Worm (Caenorhabditis elegans) whole organism, late embryonic: Measurements from ENCODE around the gene srx-102.
A peak's percentile ranks its signal among the peaks of the same experiment; 100 is the strongest.

Experiments used
- K02D7.2 ChIP-seq: sonication (generic microtip); optimal IDR thresholded peaks from 2 replicates; lab custom pipeline; 2017; ENCODE audit warnings: mild to moderate bottlenecking, missing genetic modification characterization, missing compliant biosample characterization
- K09A11.1 ChIP-seq: sonication (generic microtip); optimal IDR thresholded peaks from 2 replicates; lab custom pipeline; 2017; ENCODE audit warnings: antibody characterized with exemption, mild to moderate bottlenecking, missing genetic modification characterization, missing compliant biosample characterization; ENCODE audit not compliant: insufficient read depth
- Y22D7AL.16 ChIP-seq: sonication (generic microtip); optimal IDR thresholded peaks from 2 replicates; lab custom pipeline; 2016; ENCODE audit warnings: missing genetic modification characterization, missing compliant biosample characterization
- ahr-1 ChIP-seq: sonication (generic microtip); optimal IDR thresholded peaks from 2 replicates; lab custom pipeline; 2016; ENCODE audit warnings: missing genetic modification characterization, missing compliant biosample characterization
- ama-1 ChIP-seq: fragments of 150-350 bp; optimal IDR thresholded peaks from 2 replicates; lab custom pipeline; 2014
- ceh-18 ChIP-seq: sonication (generic microtip); optimal IDR thresholded peaks from 2 replicates; lab custom pipeline; 2016; ENCODE audit warnings: missing genetic modification characterization, missing compliant biosample characterization
- ceh-19 ChIP-seq: fragments of 200-800 bp; sonication (Bioruptor generic); optimal IDR thresholded peaks from 2 replicates; lab custom pipeline; 2018; ENCODE audit warnings: mild to moderate bottlenecking, missing genetic modification characterization, missing compliant biosample characterization
- ceh-2 ChIP-seq: sonication (generic microtip); optimal IDR thresholded peaks from 2 replicates; lab custom pipeline; 2016; ENCODE audit warnings: missing genotype, missing genetic modification characterization, missing compliant biosample characterization
- ceh-22 ChIP-seq: sonication (generic microtip); optimal IDR thresholded peaks from 2 replicates; lab custom pipeline; 2017; ENCODE audit warnings: missing biosample characterization, missing genetic modification characterization
- ceh-24 ChIP-seq: sonication (generic microtip); optimal IDR thresholded peaks from 2 replicates; lab custom pipeline; 2016; ENCODE audit warnings: mild to moderate bottlenecking, missing genetic modification characterization, missing compliant biosample characterization
- ceh-34 ChIP-seq: sonication (generic microtip); optimal IDR thresholded peaks from 2 replicates; lab custom pipeline; 2016; ENCODE audit warnings: mild to moderate bottlenecking, missing genetic modification characterization, missing compliant biosample characterization
- elt-2 ChIP-seq: sonication (generic microtip); optimal IDR thresholded peaks from 2 replicates; lab custom pipeline; 2016; ENCODE audit warnings: missing genetic modification reagents, missing genetic modification characterization, missing compliant biosample characterization
- elt-4 ChIP-seq: sonication (generic microtip); optimal IDR thresholded peaks from 2 replicates; lab custom pipeline; 2016; ENCODE audit warnings: missing genetic modification characterization, missing compliant biosample characterization
- ets-4 ChIP-seq: sonication (generic microtip); optimal IDR thresholded peaks from 2 replicates; lab custom pipeline; 2016; ENCODE audit warnings: missing genetic modification characterization, missing compliant biosample characterization
- eyg-1 ChIP-seq: sonication (generic microtip); optimal IDR thresholded peaks from 2 replicates; lab custom pipeline; 2016; ENCODE audit warnings: missing genotype, missing genetic modification characterization, missing compliant biosample characterization
- fax-1 ChIP-seq: sonication (generic microtip); optimal IDR thresholded peaks from 2 replicates; lab custom pipeline; 2016; ENCODE audit warnings: missing genotype, missing genetic modification characterization, missing compliant biosample characterization
- fkh-10 ChIP-seq: fragments of 150-350 bp; optimal IDR thresholded peaks from 2 replicates; lab custom pipeline; 2014; ENCODE audit warnings: missing biosample characterization, missing genetic modification reagents, missing genetic modification characterization
- hlh-15 ChIP-seq: sonication (generic microtip); optimal IDR thresholded peaks from 2 replicates; lab custom pipeline; 2016; ENCODE audit warnings: missing genetic modification characterization, missing compliant biosample characterization
- hlh-30 ChIP-seq: sonication (generic microtip); optimal IDR thresholded peaks from 2 replicates; lab custom pipeline; 2017; ENCODE audit warnings: antibody characterized with exemption, missing genetic modification characterization, missing compliant biosample characterization; ENCODE audit not compliant: insufficient read depth
- lin-11 ChIP-seq: fragments of 200-800 bp; sonication (Bioruptor generic); optimal IDR thresholded peaks from 2 replicates; lab custom pipeline; 2018; ENCODE audit warnings: mild to moderate bottlenecking, missing genetic modification characterization, missing compliant biosample characterization
- madf-2 ChIP-seq: sonication (generic microtip); optimal IDR thresholded peaks from 2 replicates; lab custom pipeline; 2017; ENCODE audit warnings: missing genetic modification characterization, missing compliant biosample characterization
- mec-3 ChIP-seq: sonication (generic microtip); optimal IDR thresholded peaks from 2 replicates; lab custom pipeline; 2016; ENCODE audit warnings: borderline replicate concordance, missing genetic modification characterization, missing compliant biosample characterization
- nfya-1 ChIP-seq: sonication (generic microtip); optimal IDR thresholded peaks from 2 replicates; lab custom pipeline; 2017; ENCODE audit warnings: missing genetic modification characterization, mild to moderate bottlenecking, missing compliant biosample characterization, antibody characterized with exemption, moderate library complexity
- pha-2 ChIP-seq: sonication (generic microtip); optimal IDR thresholded peaks from 2 replicates; lab custom pipeline; 2017; ENCODE audit warnings: mild to moderate bottlenecking, missing genetic modification characterization, missing compliant biosample characterization
- pha-4 ChIP-seq: fragments of 150-350 bp; optimal IDR thresholded peaks from 2 replicates; lab custom pipeline; 2018; ENCODE audit warnings: missing biosample characterization, missing genetic modification reagents, missing genetic modification characterization
- pros-1 ChIP-seq: fragments of 150-350 bp; optimal IDR thresholded peaks from 2 replicates; lab custom pipeline; 2014; ENCODE audit warnings: missing biosample characterization, missing genetic modification reagents, missing genetic modification characterization
- sdc-2 ChIP-seq: sonication (generic microtip); optimal IDR thresholded peaks from 2 replicates; lab custom pipeline; 2016; ENCODE audit warnings: missing genotype, missing genetic modification characterization, missing compliant biosample characterization
- syd-9 ChIP-seq: sonication (generic microtip); optimal IDR thresholded peaks from 2 replicates; lab custom pipeline; 2016; ENCODE audit warnings: mild to moderate bottlenecking, missing genetic modification characterization, moderate library complexity, missing compliant biosample characterization
- tbx-2 ChIP-seq: sonication (generic microtip); optimal IDR thresholded peaks from 2 replicates; lab custom pipeline; 2016; ENCODE audit warnings: missing genetic modification characterization, missing compliant biosample characterization
- ttx-3 ChIP-seq: sonication (generic microtip); optimal IDR thresholded peaks from 2 replicates; lab custom pipeline; 2016; ENCODE audit warnings: missing genetic modification reagents, missing genetic modification characterization, missing compliant biosample characterization
- unc-3 ChIP-seq, 2 experiments: fragments of 200-800 bp in 1 of 2; sonication (Bioruptor generic) in 1 of 2; sonication (generic microtip) in 1 of 2; conservative IDR thresholded peaks in 1 of 2; optimal IDR thresholded peaks in 1 of 2; 2 replicates each; pipeline versions ENCODE4 v1.3.6 to Lab custom; 2016 to 2022; ENCODE audit warnings: missing compliant biosample characterization in 2 of 2, missing genetic modification characterization in 2 of 2, missing genetic modification reagents in 1 of 2
- unc-42 ChIP-seq: sonication (generic microtip); optimal IDR thresholded peaks from 2 replicates; lab custom pipeline; 2016; ENCODE audit warnings: missing genotype, missing genetic modification characterization, missing compliant biosample characterization
- unc-55 ChIP-seq: sonication (generic microtip); optimal IDR thresholded peaks from 2 replicates; lab custom pipeline; 2017; ENCODE audit warnings: missing biosample characterization, missing genetic modification reagents, missing genetic modification characterization
- unc-86 ChIP-seq: sonication (generic microtip); optimal IDR thresholded peaks from 2 replicates; lab custom pipeline; 2016; ENCODE audit warnings: missing genetic modification characterization, missing compliant biosample characterization
- zip-5 ChIP-seq: sonication (generic microtip); optimal IDR thresholded peaks from 2 replicates; lab custom pipeline; 2016; ENCODE audit warnings: missing genetic modification characterization, missing compliant biosample characterization

The srx-102 gene

DNA sequence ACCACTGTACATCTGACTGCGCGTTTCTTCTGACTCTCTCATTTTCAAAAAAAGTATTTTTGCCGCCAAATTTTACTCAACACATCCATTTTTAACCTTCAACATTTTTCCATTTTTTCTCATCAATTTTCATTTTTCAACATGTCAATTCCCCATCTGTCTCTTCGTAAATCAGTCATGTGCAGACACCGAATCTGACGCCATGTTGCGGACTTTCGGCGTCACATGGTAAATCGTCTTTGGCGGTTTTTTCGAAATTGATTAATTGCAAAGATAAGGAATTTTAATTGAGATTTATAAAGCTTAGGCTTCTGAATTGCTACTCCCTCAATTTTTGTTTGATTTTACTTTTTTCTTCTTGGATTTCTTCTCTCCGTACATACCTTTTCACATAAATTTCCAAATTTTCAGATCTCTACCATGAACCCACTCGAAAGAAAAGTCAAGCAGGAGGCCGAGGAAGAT is 11.8 kb downstream of the srx-102 start, which contains the start of gene F19B10.1:
TSS of gene F19B10.1 (plus strand) at position 415 of the 465 bp plus-strand sequence.
- TF ChIP-seq hlh-15 (tag; lab: Kevin White, UChicago) (no peak), pha-4 (tag; lab: Kevin White, UChicago) (no peak), ceh-2 (tag; lab: Kevin White, UChicago) (no peak), ceh-18 (tag; lab: Kevin White, UChicago) (peak; percentile 11), madf-2 (tag; lab: Kevin White, UChicago) (no peak), ahr-1 (no peak), fkh-10 (no peak), nfya-1 (tag; lab: Kevin White, UChicago) (peak; percentile 39), hlh-30 (tag; lab: Kevin White, UChicago) (peak; percentile 94), fax-1 (no peak), eyg-1 (tag; lab: Kevin White, UChicago) (no peak), K02D7.2 (tag; lab: Kevin White, UChicago) (no peak), unc-42 (tag; lab: Kevin White, UChicago) (peak; percentile 14), unc-86 (tag; lab: Kevin White, UChicago) (no peak), unc-3 (GFP tag; conservative IDR thresholded peaks at IDR 0.05; lab: Robert Waterston, UW) (no peak), unc-3 (tag; optimal IDR thresholded peaks at IDR 0.05; lab: Kevin White, UChicago) (no peak), lin-11 (tag; lab: Kevin White, UChicago) (no peak), unc-55 (GFP tag; lab: Kevin White, UChicago) (peak; percentile 62), sdc-2 (tag; lab: Kevin White, UChicago) (no peak)

DNA sequence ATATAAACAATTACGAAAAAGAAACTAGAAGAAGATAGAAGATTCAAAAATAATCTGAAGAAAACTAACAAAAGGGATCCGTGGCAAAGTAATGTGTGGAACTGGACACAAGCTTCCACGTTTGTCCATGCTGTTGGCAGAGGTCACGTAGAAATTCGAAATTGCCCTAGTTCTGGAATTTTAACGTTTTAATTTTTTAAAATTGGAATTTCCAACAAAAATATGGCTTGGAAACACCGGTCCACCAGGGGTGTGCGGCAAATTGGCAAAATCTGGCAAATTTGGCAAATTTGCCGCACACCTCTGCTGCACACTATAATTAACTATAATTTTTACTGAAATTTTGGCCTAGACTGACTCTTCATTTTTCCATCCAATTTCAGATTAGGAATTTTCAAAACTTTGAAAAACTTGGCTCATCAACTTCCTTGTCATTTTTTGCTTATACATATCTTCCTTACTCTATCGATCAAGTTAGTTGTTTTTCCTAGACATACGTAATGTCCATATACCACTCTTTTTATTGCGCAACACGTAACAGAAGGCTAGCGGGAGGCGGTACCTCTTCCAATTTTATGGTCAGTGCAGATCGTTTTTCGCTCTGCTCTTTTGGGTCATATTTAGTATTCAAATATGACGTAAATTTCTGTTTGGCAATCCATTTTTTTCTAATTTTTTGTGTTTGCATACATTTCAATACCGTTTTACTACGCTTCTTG is 13.0 kb downstream of the srx-102 start, which contains the start of gene F19B10.10:
TSS of gene F19B10.10 (minus strand) at position 51 of the 719 bp plus-strand sequence.
- TF ChIP-seq hlh-30 (tag; lab: Kevin White, UChicago) = no peak

DNA sequence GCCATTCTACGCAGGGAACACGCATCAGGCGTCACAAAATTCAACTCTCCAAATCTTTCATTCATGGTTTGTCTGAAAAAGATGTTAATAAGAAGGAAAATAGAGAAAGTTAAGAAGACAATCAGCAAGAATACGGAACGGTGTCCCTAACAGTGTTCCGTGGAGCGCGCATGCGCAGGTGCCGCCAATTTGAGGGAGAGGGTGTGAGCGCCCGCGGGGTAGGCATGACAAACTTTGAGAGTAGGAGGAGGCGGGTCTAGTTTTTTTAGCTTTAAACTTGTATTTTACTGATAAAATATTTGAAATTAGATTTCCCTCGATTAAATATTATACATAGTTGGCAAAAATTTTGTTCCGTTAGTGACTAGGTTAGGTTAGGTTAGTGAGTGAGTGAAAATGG is 14.2 kb downstream of the srx-102 start:
- TF ChIP-seq ceh-24 (tag; lab: Kevin White, UChicago) (no peak), zip-5 (tag; lab: Kevin White, UChicago) (no peak), pha-4 (tag; lab: Kevin White, UChicago) (no peak), ttx-3 (tag; lab: Kevin White, UChicago) (no peak), pros-1 (tag; lab: Kevin White, UChicago) (no peak), tbx-2 (tag; lab: Kevin White, UChicago) (no peak), ama-1 (no peak), elt-4 (no peak), pha-2 (tag; lab: Kevin White, UChicago) (no peak), mec-3 (no peak), unc-86 (tag; lab: Kevin White, UChicago) (no peak)

DNA sequence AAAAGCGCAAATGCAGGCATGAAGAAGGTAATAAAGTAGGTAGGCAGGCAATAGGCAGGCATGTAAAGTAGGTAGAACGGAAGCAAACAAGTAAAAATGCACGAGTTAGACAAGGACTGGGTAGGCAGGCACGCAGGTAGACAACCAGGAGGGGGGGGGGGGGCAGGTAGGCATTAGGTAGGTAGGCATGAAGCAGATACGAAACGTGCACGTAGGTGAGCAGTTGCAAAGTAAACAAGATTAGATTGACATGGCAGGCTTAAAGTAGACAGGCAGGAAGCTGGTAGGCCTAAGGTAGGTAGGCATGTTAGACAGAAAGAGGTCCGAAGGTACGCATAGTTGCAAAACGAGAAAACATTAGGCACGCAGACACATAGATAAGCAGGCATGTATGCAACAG is 15.6 kb downstream of the srx-102 start:
- no peak for TF ChIP-seq ets-4
- no peak for TF ChIP-seq zip-5 (tag; lab: Kevin White, UChicago)
- no peak for TF ChIP-seq ceh-34 (tag; lab: Kevin White, UChicago)
- no peak for TF ChIP-seq K09A11.1
- no peak for TF ChIP-seq syd-9 (tag; lab: Kevin White, UChicago)
- TF ChIP-seq Y22D7AL.16 (tag; lab: Kevin White, UChicago) = no peak

DNA sequence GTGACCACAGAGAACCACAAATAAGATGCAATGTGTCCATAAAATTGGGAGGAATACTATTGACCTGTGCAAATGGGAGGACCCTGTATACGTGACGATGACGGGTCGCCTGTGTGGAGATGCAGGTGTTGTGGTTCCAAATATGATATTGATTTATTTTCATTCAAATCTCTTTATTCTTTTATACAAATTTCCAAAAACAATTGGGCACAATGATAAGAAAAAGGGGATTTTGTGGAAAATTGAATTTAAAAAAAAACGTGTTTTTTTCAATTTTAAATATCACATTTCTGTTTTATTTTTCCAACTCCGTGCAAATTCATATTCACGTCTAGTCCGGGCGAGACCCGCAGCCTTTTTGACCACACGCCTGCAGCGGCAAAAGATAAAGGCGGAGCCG is 19.4 kb downstream of the srx-102 start, which contains the start of gene F19B10.2:
TSS of gene F19B10.2 (plus strand) at position 301 of the 400 bp plus-strand sequence.
- TF ChIP-seq ceh-19 (GFP tag; lab: Kevin White, UChicago) (no peak), ttx-3 (tag; lab: Kevin White, UChicago) (no peak), ceh-22 (tag; lab: Kevin White, UChicago) (no peak), elt-2 (tag; lab: Kevin White, UChicago) (no peak), ceh-24 (tag; lab: Kevin White, UChicago) (no peak), sdc-2 (tag; lab: Kevin White, UChicago) (no peak), unc-42 (tag; lab: Kevin White, UChicago) (no peak)
- TF ChIP-seq, all 69 proteins: peak for 0
